Fruit fly (Drosophila melanogaster): ENCODE measurements around the gene sd.

sd gene

dm6 chrX:15814485-15814884, 10.3 kb downstream of the sd start:
- TF ChIP-seq fd96Ca (GFP tag; IDR thresholded peaks at IDR 0.05), result no peak
- no peak for TF ChIP-seq CG9948 (tag; optimal IDR thresholded peaks at IDR 0.05)
- TF ChIP-seq CG34367 (tag; optimal IDR thresholded peaks at IDR 0.05), result no peak
- TF ChIP-seq CG15710 (tag; optimal IDR thresholded peaks at IDR 0.05), result no peak
- TF ChIP-seq rn (GFP tag; IDR thresholded peaks at IDR 0.05), result no peak
- no peak for TF ChIP-seq CG10348 (GFP tag; IDR thresholded peaks at IDR 0.05)
- no peak for TF ChIP-seq CG17806 (tag; optimal IDR thresholded peaks at IDR 0.05)
- no peak for TF ChIP-seq CG32121 (GFP tag; IDR thresholded peaks at IDR 0.05)
- TF ChIP-seq CG12605 (GFP tag; IDR thresholded peaks at IDR 0.05), result no peak
- no peak for TF ChIP-seq CG8159 (tag; optimal IDR thresholded peaks at IDR 0.05)
- no peak for TF ChIP-seq Ets98B (GFP tag; IDR thresholded peaks at IDR 0.05)
- no peak for TF ChIP-seq gl (tag; optimal IDR thresholded peaks at IDR 0.05)
- TF ChIP-seq EcR (GFP tag; optimal IDR thresholded peaks at IDR 0.05), result no peak
- no peak for TF ChIP-seq Pif1A (GFP tag; optimal IDR thresholded peaks at IDR 0.05)
- no peak for TF ChIP-seq CG4496 (GFP tag; IDR thresholded peaks at IDR 0.05)

dm6 chrX:15816127-15816526, 12.0 kb downstream of the sd start:
- TF ChIP-seq CG12605 (GFP tag; IDR thresholded peaks at IDR 0.05) (no peak), CG4496 (GFP tag; IDR thresholded peaks at IDR 0.05) (no peak), Ets98B (GFP tag; IDR thresholded peaks at IDR 0.05) (no peak), D1 (tag; optimal IDR thresholded peaks at IDR 0.05) (no peak), fd96Ca (GFP tag; IDR thresholded peaks at IDR 0.05) (no peak), CG10348 (GFP tag; IDR thresholded peaks at IDR 0.05) (no peak), EcR (GFP tag; optimal IDR thresholded peaks at IDR 0.05) (no peak), CG8301 (tag; optimal IDR thresholded peaks at IDR 0.05) (no peak), Pif1B (GFP tag; optimal IDR thresholded peaks at IDR 0.05) (no peak), gl (tag; optimal IDR thresholded peaks at IDR 0.05) (no peak), CG9948 (tag; optimal IDR thresholded peaks at IDR 0.05) (no peak), CG14655 (GFP tag; optimal IDR thresholded peaks at IDR 0.05) (no peak), CG8159 (tag; optimal IDR thresholded peaks at IDR 0.05) (no peak), CG17806 (tag; optimal IDR thresholded peaks at IDR 0.05) (no peak), CG34367 (tag; optimal IDR thresholded peaks at IDR 0.05) (no peak), CG13204 (GFP tag; optimal IDR thresholded peaks at IDR 0.05) (no peak), CG15710 (tag; optimal IDR thresholded peaks at IDR 0.05) (no peak)

dm6 chrX:15816905-15817304, 12.7 kb downstream of the sd start:
- no peak for TF ChIP-seq rn (GFP tag; IDR thresholded peaks at IDR 0.05)
- no peak for TF ChIP-seq D1 (tag; optimal IDR thresholded peaks at IDR 0.05)
- no peak for TF ChIP-seq CG32121 (GFP tag; IDR thresholded peaks at IDR 0.05)
- no peak for TF ChIP-seq Ets98B (GFP tag; IDR thresholded peaks at IDR 0.05)
- no peak for TF ChIP-seq CG8301 (tag; optimal IDR thresholded peaks at IDR 0.05)
- no peak for TF ChIP-seq CG15710 (tag; optimal IDR thresholded peaks at IDR 0.05)
- no peak for TF ChIP-seq CG10348 (GFP tag; IDR thresholded peaks at IDR 0.05)
- no peak for TF ChIP-seq CG14655 (GFP tag; optimal IDR thresholded peaks at IDR 0.05)
- no peak for TF ChIP-seq CG13204 (GFP tag; optimal IDR thresholded peaks at IDR 0.05)

dm6 chrX:15817823-15818222, 13.7 kb downstream of the sd start:
- no peak for TF ChIP-seq gl (tag; optimal IDR thresholded peaks at IDR 0.05)
- TF ChIP-seq CG9948 (tag; optimal IDR thresholded peaks at IDR 0.05), result no peak
- no peak for TF ChIP-seq CG32121 (GFP tag; IDR thresholded peaks at IDR 0.05)
- no peak for TF ChIP-seq CG12605 (GFP tag; IDR thresholded peaks at IDR 0.05)
- TF ChIP-seq Pif1B (GFP tag; optimal IDR thresholded peaks at IDR 0.05), result no peak
- TF ChIP-seq fd96Ca (GFP tag; IDR thresholded peaks at IDR 0.05), result no peak
- TF ChIP-seq CG8301 (tag; optimal IDR thresholded peaks at IDR 0.05), result no peak
- TF ChIP-seq D1 (tag; optimal IDR thresholded peaks at IDR 0.05), result no peak
- no peak for TF ChIP-seq Snoo (tag; optimal IDR thresholded peaks at IDR 0.05)
- TF ChIP-seq CG14655 (GFP tag; optimal IDR thresholded peaks at IDR 0.05), result no peak
- TF ChIP-seq CG8159 (tag; optimal IDR thresholded peaks at IDR 0.05), result no peak
- no peak for TF ChIP-seq EcR (GFP tag; optimal IDR thresholded peaks at IDR 0.05)
- TF ChIP-seq CG17806 (tag; optimal IDR thresholded peaks at IDR 0.05), result no peak
- no peak for TF ChIP-seq CG34367 (tag; optimal IDR thresholded peaks at IDR 0.05)
- no peak for TF ChIP-seq CG15710 (tag; optimal IDR thresholded peaks at IDR 0.05)
- TF ChIP-seq rn (GFP tag; IDR thresholded peaks at IDR 0.05), result no peak

- TF ChIP-seq D1 (tag; optimal IDR thresholded peaks at IDR 0.05), result no peak
- no peak for TF ChIP-seq CG13204 (GFP tag; optimal IDR thresholded peaks at IDR 0.05)
- TF ChIP-seq CG14655 (GFP tag; optimal IDR thresholded peaks at IDR 0.05), result no peak
- TF ChIP-seq Pif1A (GFP tag; optimal IDR thresholded peaks at IDR 0.05), result no peak
- TF ChIP-seq EcR (GFP tag; optimal IDR thresholded peaks at IDR 0.05), result no peak
- TF ChIP-seq CG8159 (tag; optimal IDR thresholded peaks at IDR 0.05), result no peak
- no peak for TF ChIP-seq CG17806 (tag; optimal IDR thresholded peaks at IDR 0.05)
- no peak for TF ChIP-seq CG32121 (GFP tag; IDR thresholded peaks at IDR 0.05)
- TF ChIP-seq CG15710 (tag; optimal IDR thresholded peaks at IDR 0.05), result no peak
- TF ChIP-seq CG8301 (tag; optimal IDR thresholded peaks at IDR 0.05), result no peak
- no peak for TF ChIP-seq Snoo (tag; optimal IDR thresholded peaks at IDR 0.05)
- TF ChIP-seq CG10348 (GFP tag; IDR thresholded peaks at IDR 0.05), result no peak
- TF ChIP-seq gl (tag; optimal IDR thresholded peaks at IDR 0.05), result no peak
- TF ChIP-seq rn (GFP tag; IDR thresholded peaks at IDR 0.05), result no peak
- TF ChIP-seq Ets98B (GFP tag; IDR thresholded peaks at IDR 0.05), result no peak
Measured at dm6 chrX:15818608-15819184, 14.5 kb downstream of the sd start.

- no peak for TF ChIP-seq D1 (tag; optimal IDR thresholded peaks at IDR 0.05)
- TF ChIP-seq CG8301 (tag; optimal IDR thresholded peaks at IDR 0.05), result no peak
- TF ChIP-seq CG14655 (GFP tag; optimal IDR thresholded peaks at IDR 0.05), result no peak
- TF ChIP-seq Ets98B (GFP tag; IDR thresholded peaks at IDR 0.05), result no peak
- TF ChIP-seq CG17806 (tag; optimal IDR thresholded peaks at IDR 0.05), result no peak
- TF ChIP-seq fd96Ca (GFP tag; IDR thresholded peaks at IDR 0.05), result no peak
- TF ChIP-seq CG32121 (GFP tag; IDR thresholded peaks at IDR 0.05), result no peak
- no peak for TF ChIP-seq CG34367 (tag; optimal IDR thresholded peaks at IDR 0.05)
- TF ChIP-seq CG13204 (GFP tag; optimal IDR thresholded peaks at IDR 0.05), result no peak
- no peak for TF ChIP-seq Pif1B (GFP tag; optimal IDR thresholded peaks at IDR 0.05)
- TF ChIP-seq CG9948 (tag; optimal IDR thresholded peaks at IDR 0.05), result no peak
- TF ChIP-seq gl (tag; optimal IDR thresholded peaks at IDR 0.05), result no peak
- no peak for TF ChIP-seq CG10348 (GFP tag; IDR thresholded peaks at IDR 0.05)
- TF ChIP-seq Snoo (tag; optimal IDR thresholded peaks at IDR 0.05), result no peak
- TF ChIP-seq EcR (GFP tag; optimal IDR thresholded peaks at IDR 0.05), result no peak
- no peak for TF ChIP-seq CG15710 (tag; optimal IDR thresholded peaks at IDR 0.05)
- TF ChIP-seq CG8159 (tag; optimal IDR thresholded peaks at IDR 0.05), result no peak
- TF ChIP-seq rn (GFP tag; IDR thresholded peaks at IDR 0.05), result no peak
Measured at dm6 chrX:15822363-15822762, 18.2 kb downstream of the sd start.
